Worm (Caenorhabditis elegans) whole organism, L2 larva: ENCODE data around the gene Y60A3A.19.

Experiments used
- C34F6.9 ChIP-seq: fragments of 150-350 bp; optimal IDR thresholded peaks from 2 replicates; lab custom pipeline; 2014; ENCODE audit warnings: missing biosample characterization, missing genetic modification characterization
- F13H6.1 ChIP-seq: sonication (generic microtip); optimal IDR thresholded peaks from 2 replicates; lab custom pipeline; 2016; ENCODE audit warnings: missing genetic modification characterization, missing compliant biosample characterization
- R02D3.7 ChIP-seq: fragments of 150-350 bp; optimal IDR thresholded peaks from 2 replicates; lab custom pipeline; 2014; ENCODE audit warnings: missing biosample characterization, missing genetic modification characterization
- ZK546.5 ChIP-seq: sonication (generic microtip); optimal IDR thresholded peaks from 2 replicates; lab custom pipeline; 2017; ENCODE audit warnings: missing biosample characterization, missing genetic modification characterization
- alr-1 ChIP-seq: fragments of 150-350 bp; optimal IDR thresholded peaks from 2 replicates; lab custom pipeline; 2014; ENCODE audit warnings: missing biosample characterization, missing genetic modification characterization
- aly-2 ChIP-seq: fragments of 150-350 bp; optimal IDR thresholded peaks from 2 replicates; lab custom pipeline; 2014; ENCODE audit warnings: missing biosample characterization, missing genetic modification characterization
- ama-1 ChIP-seq: fragments of 150-350 bp; optimal IDR thresholded peaks from 2 replicates; lab custom pipeline; 2018; ENCODE audit warnings: inconsistent platforms
- ceh-16 ChIP-seq: fragments of 150-350 bp; optimal IDR thresholded peaks from 2 replicates; lab custom pipeline; 2014; ENCODE audit warnings: missing biosample characterization, missing genetic modification characterization
- crh-2 ChIP-seq: sonication (generic microtip); optimal IDR thresholded peaks from 2 replicates; lab custom pipeline; 2017; ENCODE audit warnings: missing biosample characterization, missing genetic modification characterization
- egl-27 ChIP-seq: sonication (generic microtip); optimal IDR thresholded peaks from 3 replicates; lab custom pipeline; 2017; ENCODE audit warnings: missing biosample characterization, missing genetic modification reagents, missing genetic modification characterization
- fos-1 ChIP-seq: fragments of 150-350 bp; optimal IDR thresholded peaks from 2 replicates; lab custom pipeline; 2014; ENCODE audit warnings: missing biosample characterization, missing genetic modification characterization
- gmeb-1 ChIP-seq: fragments of 150-350 bp; optimal IDR thresholded peaks from 2 replicates; lab custom pipeline; 2014; ENCODE audit warnings: missing biosample characterization, missing genetic modification characterization
- lin-13 ChIP-seq: fragments of 150-350 bp; optimal IDR thresholded peaks from 2 replicates; lab custom pipeline; 2014; ENCODE audit warnings: missing biosample characterization, missing genetic modification reagents, missing genetic modification characterization
- lin-39 ChIP-seq: fragments of 150-350 bp; optimal IDR thresholded peaks from 2 replicates; lab custom pipeline; 2014; ENCODE audit warnings: missing biosample characterization, missing genetic modification reagents, missing genetic modification characterization
- lsy-2 ChIP-seq, 2 experiments: fragments of 150-350 bp in 1 of 2; sonication (generic microtip) in 1 of 2; optimal IDR thresholded peaks; 2 replicates each; lab custom pipeline; 2014 to 2017; ENCODE audit warnings: missing biosample characterization in 2 of 2, missing genetic modification characterization in 2 of 2
- mab-5 ChIP-seq: fragments of 150-350 bp; optimal IDR thresholded peaks from 2 replicates; lab custom pipeline; 2014; ENCODE audit warnings: missing biosample characterization, missing genetic modification characterization
- mdl-1 ChIP-seq, 2 experiments: fragments of 150-350 bp in 1 of 2; sonication (generic microtip) in 1 of 2; optimal IDR thresholded peaks; 2 replicates each; lab custom pipeline; 2017; ENCODE audit warnings: missing biosample characterization in 2 of 2, missing genetic modification characterization in 2 of 2
- nhr-12 ChIP-seq: fragments of 150-350 bp; optimal IDR thresholded peaks from 2 replicates; lab custom pipeline; 2014; ENCODE audit warnings: missing biosample characterization, missing genetic modification characterization
- nhr-129 ChIP-seq: fragments of 150-350 bp; optimal IDR thresholded peaks from 2 replicates; lab custom pipeline; 2014; ENCODE audit warnings: missing biosample characterization, missing genetic modification characterization
- nhr-23 ChIP-seq: fragments of 150-350 bp; optimal IDR thresholded peaks from 2 replicates; lab custom pipeline; 2014; ENCODE audit warnings: missing biosample characterization, missing genetic modification reagents, missing genetic modification characterization
- nhr-25 ChIP-seq: fragments of 150-350 bp; sonication (generic microtip); optimal IDR thresholded peaks from 3 replicates; lab custom pipeline; 2014; ENCODE audit warnings: missing biosample characterization, missing genetic modification characterization
- nhr-6 ChIP-seq: fragments of 150-350 bp; optimal IDR thresholded peaks from 2 replicates; lab custom pipeline; 2014; ENCODE audit warnings: missing biosample characterization, missing genetic modification characterization
- nhr-77 ChIP-seq: fragments of 150-350 bp; optimal IDR thresholded peaks from 2 replicates; lab custom pipeline; 2014; ENCODE audit warnings: missing biosample characterization, missing genetic modification characterization
- peb-1 ChIP-seq: fragments of 150-350 bp; optimal IDR thresholded peaks from 2 replicates; lab custom pipeline; 2014; ENCODE audit warnings: missing biosample characterization, missing genetic modification characterization
- sem-4 ChIP-seq: fragments of 150-350 bp; optimal IDR thresholded peaks from 2 replicates; lab custom pipeline; 2014; ENCODE audit warnings: missing biosample characterization, missing genetic modification reagents, missing genetic modification characterization
- skn-1 ChIP-seq: sonication (generic microtip); optimal IDR thresholded peaks from 2 replicates; lab custom pipeline; 2017; ENCODE audit warnings: missing biosample characterization, missing genetic modification characterization
- sma-3 ChIP-seq: sonication (generic microtip); optimal IDR thresholded peaks from 2 replicates; lab custom pipeline; 2016; ENCODE audit warnings: missing genetic modification reagents, missing genetic modification characterization, missing compliant biosample characterization
- sma-9 ChIP-seq, 2 experiments: fragments of 150-350 bp in 1 of 2; sonication (generic microtip) in 1 of 2; optimal IDR thresholded peaks; 2 replicates each; lab custom pipeline; 2014 to 2016; ENCODE audit warnings: missing genetic modification characterization in 2 of 2, mild to moderate bottlenecking in 1 of 2, missing biosample characterization in 1 of 2, missing compliant biosample characterization in 1 of 2, missing genetic modification reagents in 1 of 2, moderate library complexity in 1 of 2
- unc-39 ChIP-seq: fragments of 150-350 bp; optimal IDR thresholded peaks from 2 replicates; lab custom pipeline; 2014; ENCODE audit warnings: missing biosample characterization, missing genetic modification characterization
- unc-55 ChIP-seq: fragments of 150-350 bp; sonication (generic microtip); optimal IDR thresholded peaks from 3 replicates; lab custom pipeline; 2014; ENCODE audit warnings: missing biosample characterization, missing genetic modification reagents, missing genetic modification characterization
- zag-1 ChIP-seq: fragments of 150-350 bp; optimal IDR thresholded peaks from 2 replicates; lab custom pipeline; 2014; ENCODE audit warnings: missing biosample characterization, missing genetic modification characterization
- ztf-11 ChIP-seq: sonication (generic microtip); optimal IDR thresholded peaks from 2 replicates; lab custom pipeline; 2017; ENCODE audit warnings: missing biosample characterization, missing genetic modification characterization
- ztf-4 ChIP-seq: fragments of 150-350 bp; optimal IDR thresholded peaks from 2 replicates; lab custom pipeline; 2014; ENCODE audit warnings: missing biosample characterization, missing genetic modification characterization

Y60A3A.19 gene

ce11 chrV:19915973-19916605, at the start of gene Y60A3A.19, which contains the start of gene chk-2:
Gene Y60A3A.19, plus strand, starts transcription at chrV:19916555.
Gene chk-2, minus strand, starts transcription at chrV:19916023.
- TF ChIP-seq fos-1 = no peak
- no peak for TF ChIP-seq alr-1 (tag; lab: Kevin White, UChicago)
- TF ChIP-seq egl-27 (tag; lab: Kevin White, UChicago) = no peak
- TF ChIP-seq R02D3.7 (tag; lab: Kevin White, UChicago) = no peak
- TF ChIP-seq nhr-129 (tag; lab: Kevin White, UChicago) = no peak

DNA sequence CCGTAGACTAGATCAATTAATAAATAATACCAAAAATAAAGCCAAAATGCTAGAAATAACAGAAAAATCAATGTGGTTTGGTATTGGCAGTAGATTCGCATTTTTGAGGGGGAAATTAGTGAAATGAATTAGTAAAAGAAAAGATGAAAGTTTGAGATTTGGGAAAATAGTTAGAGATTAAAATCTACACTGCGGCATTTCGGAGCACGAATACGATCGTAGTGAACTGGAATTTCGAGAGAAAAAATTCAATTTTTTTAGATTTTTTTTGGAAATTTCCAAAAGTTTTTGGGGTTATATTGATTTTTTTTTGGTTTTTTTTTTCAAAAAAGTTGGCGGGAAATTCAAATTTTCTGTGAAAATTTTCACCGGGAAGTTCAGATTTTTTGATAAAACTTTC, 48.5 kb upstream of the Y60A3A.19 start, which contains the start of gene Y116F11B.9:
Y116F11B.9 (minus strand) TSS at position 101 of the 400 bp plus-strand sequence.
- TF ChIP-seq sma-9 (GFP tag; optimal IDR thresholded peaks at IDR 0.05; lab: Kevin White, UChicago) (no peak), sma-9 (tag; optimal IDR thresholded peaks at IDR 0.05; lab: Kevin White, UChicago) (no peak), nhr-77 (tag; lab: Kevin White, UChicago) (no peak), mdl-1 (tag; optimal IDR thresholded peaks at IDR 0.05; lab: Kevin White, UChicago) (no peak), fos-1 (no peak), skn-1 (tag; lab: Kevin White, UChicago) (no peak), aly-2 (tag; lab: Kevin White, UChicago) (no peak), ama-1 (no peak)

DNA sequence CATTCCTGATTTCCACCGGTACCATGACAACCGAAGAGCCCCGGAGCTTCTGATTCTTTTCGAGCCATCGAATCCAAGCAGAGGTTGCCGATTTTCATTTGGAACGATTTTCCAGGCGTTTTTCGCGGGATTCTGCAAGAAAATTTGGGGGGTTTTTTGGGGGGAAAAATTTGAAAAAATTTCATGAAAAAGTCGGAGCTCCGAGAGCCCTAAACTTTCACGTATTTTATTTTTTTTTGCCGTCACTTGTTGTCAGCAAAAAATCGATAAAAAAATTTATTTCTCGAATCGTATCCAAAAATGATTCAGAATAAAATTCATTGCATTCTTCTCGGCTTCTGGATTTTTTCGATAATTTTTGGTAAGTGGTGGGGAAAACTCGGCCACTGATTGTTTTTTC, 33.4 kb upstream of the Y60A3A.19 start, which contains the start of gene Y116F11B.13:
Y116F11B.13 (plus strand) TSS at position 301 of the 400 bp plus-strand sequence.
- TF ChIP-seq F13H6.1 (no peak), fos-1 (no peak), lsy-2 (tag; optimal IDR thresholded peaks at IDR 0.05; lab: Kevin White, UChicago) (no peak), lin-13 (GFP tag; lab: Kevin White, UChicago) (no peak), unc-39 (tag; lab: Kevin White, UChicago) (no peak), egl-27 (tag; lab: Kevin White, UChicago) (no peak), ceh-16 (tag; lab: Kevin White, UChicago) (no peak), sem-4 (tag; lab: Kevin White, UChicago) (no peak), nhr-6 (tag; lab: Kevin White, UChicago) (no peak), skn-1 (tag; lab: Kevin White, UChicago) (no peak)

DNA sequence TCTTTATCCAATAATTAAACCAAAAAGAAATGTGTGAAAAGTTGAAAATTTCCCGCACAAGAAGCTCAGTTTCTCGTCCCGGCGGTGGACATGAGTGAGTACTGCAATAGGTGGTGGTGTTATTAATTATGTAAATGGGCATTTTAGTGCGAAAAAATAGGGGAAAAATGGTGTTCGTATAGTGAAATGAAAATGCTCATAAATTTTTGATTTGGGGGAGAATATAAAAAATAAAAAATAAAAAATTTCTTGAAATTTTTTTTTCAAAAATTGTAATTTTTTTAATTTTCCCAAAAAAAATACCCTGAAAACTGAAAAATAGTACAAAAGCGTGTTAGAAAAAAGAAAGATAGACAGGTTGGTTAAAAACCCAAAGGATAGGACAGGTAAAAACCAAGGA, 21.1 kb upstream of the Y60A3A.19 start, which contains the start of gene gly-4:
gly-4 (minus strand) TSS at position 101 of the 400 bp plus-strand sequence.
- no peak for TF ChIP-seq lin-39 (tag; lab: Kevin White, UChicago)
- TF ChIP-seq F13H6.1 = no peak
- no peak for TF ChIP-seq sma-9 (GFP tag; optimal IDR thresholded peaks at IDR 0.05; lab: Kevin White, UChicago)
- no peak for TF ChIP-seq sma-9 (tag; optimal IDR thresholded peaks at IDR 0.05; lab: Kevin White, UChicago)
- TF ChIP-seq peb-1 (tag; lab: Kevin White, UChicago) = no peak
- TF ChIP-seq ztf-11 (tag; lab: Kevin White, UChicago) = no peak
- no peak for TF ChIP-seq ceh-16 (tag; lab: Kevin White, UChicago)
- TF ChIP-seq lsy-2 (tag; optimal IDR thresholded peaks at IDR 0.05; lab: Kevin White, UChicago) = no peak
- TF ChIP-seq aly-2 (tag; lab: Kevin White, UChicago) = no peak
- no peak for TF ChIP-seq nhr-25 (tag; lab: Kevin White, UChicago)
- TF ChIP-seq, all 48 proteins: peak for 0

ce11 chrV:19897557-19897956, 18.8 kb upstream of the Y60A3A.19 start:
- TF ChIP-seq peb-1 (tag; lab: Kevin White, UChicago) (no peak), aly-2 (tag; lab: Kevin White, UChicago) (no peak), lsy-2 (tag; optimal IDR thresholded peaks at IDR 0.05; lab: Kevin White, UChicago) (peak in 1 of 2 experiments; percentile 74), unc-39 (tag; lab: Kevin White, UChicago) (no peak), fos-1 (peak; percentile 17), ztf-4 (tag; lab: Kevin White, UChicago) (peak; percentile 64), nhr-12 (tag; lab: Kevin White, UChicago) (no peak), nhr-129 (tag; lab: Kevin White, UChicago) (peak; percentile 80), sma-3 (GFP tag; lab: Kevin White, UChicago) (no peak), sem-4 (tag; lab: Kevin White, UChicago) (peak; percentile 23), nhr-6 (tag; lab: Kevin White, UChicago) (peak; percentile 30), F13H6.1 (peak; percentile 66), crh-2 (tag; lab: Kevin White, UChicago) (peak; percentile 99), mdl-1 (tag; optimal IDR thresholded peaks at IDR 0.05; lab: Kevin White, UChicago) (peak in 1 of 2 experiments; percentile 32), ZK546.5 (no peak), unc-55 (GFP tag; lab: Kevin White, UChicago) (peak; percentile 58), ama-1 (no peak), C34F6.9 (tag; lab: Kevin White, UChicago) (peak; percentile 75), zag-1 (tag; lab: Kevin White, UChicago) (peak; percentile 63), alr-1 (tag; lab: Kevin White, UChicago) (no peak), lin-13 (GFP tag; lab: Kevin White, UChicago) (peak; percentile 60), ceh-16 (tag; lab: Kevin White, UChicago) (no peak), gmeb-1 (no peak), nhr-23 (tag; lab: Kevin White, UChicago) (no peak), mab-5 (peak; percentile 27), sma-9 (GFP tag; optimal IDR thresholded peaks at IDR 0.05; lab: Kevin White, UChicago) (peak; percentile 70), sma-9 (tag; optimal IDR thresholded peaks at IDR 0.05; lab: Kevin White, UChicago) (no peak)
